Fruit fly (Drosophila melanogaster) whole organism, embryonic: ENCODE results near the gene RpL8.

Experiments
- Abd-B ChIP-seq: fragments of 200-800 bp; sonication (Bioruptor generic); optimal IDR thresholded peaks from 2 replicates; lab custom pipeline; 2018; ENCODE audit warnings: missing biosample characterization, mild to moderate bottlenecking, missing genetic modification characterization, moderate library complexity
- CG1024 ChIP-seq: fragments of 200-800 bp; sonication (Bioruptor generic); IDR thresholded peaks from 2 replicates; pipeline ENCODE4 v1.3.6; 2022; ENCODE audit warnings: missing biosample characterization, missing genetic modification characterization
- CG10979 ChIP-seq: fragments of 200-800 bp; sonication (Bioruptor generic); optimal IDR thresholded peaks from 2 replicates; lab custom pipeline; 2018; ENCODE audit warnings: missing biosample characterization, mild to moderate bottlenecking, missing genetic modification characterization, moderate library complexity
- CG12071 ChIP-seq: fragments of 200-800 bp; sonication (Bioruptor generic); optimal IDR thresholded peaks from 3 replicates; lab custom pipeline; 2018; ENCODE audit warnings: missing biosample characterization, mild to moderate bottlenecking, missing genetic modification characterization
- CG12155 ChIP-seq: fragments of 200-800 bp; sonication (Bioruptor generic); optimal IDR thresholded peaks from 3 replicates; lab custom pipeline; 2016; ENCODE audit warnings: missing biosample characterization, missing genetic modification characterization
- CG12299 ChIP-seq: fragments of 200-800 bp; sonication (Bioruptor generic); optimal IDR thresholded peaks from 2 replicates; lab custom pipeline; 2018; ENCODE audit warnings: missing biosample characterization, mild to moderate bottlenecking, missing genetic modification characterization
- CG12391 ChIP-seq: fragments of 200-800 bp; sonication (Bioruptor generic); optimal IDR thresholded peaks from 3 replicates; lab custom pipeline; 2018; ENCODE audit warnings: missing biosample characterization, mild to moderate bottlenecking, missing genetic modification characterization, moderate library complexity
- CG13296 ChIP-seq: fragments of 200-800 bp; sonication (Bioruptor generic); optimal IDR thresholded peaks from 3 replicates; lab custom pipeline; 2018; ENCODE audit warnings: missing biosample characterization, mild to moderate bottlenecking, missing genetic modification characterization
- CG14441 ChIP-seq: fragments of 200-800 bp; sonication (Bioruptor generic); IDR thresholded peaks from 2 replicates; pipeline ENCODE4 v1.3.6; 2022; ENCODE audit warnings: missing biosample characterization, missing genetic modification characterization
- CG14860 ChIP-seq: fragments of 200-800 bp; sonication (Bioruptor generic); IDR thresholded peaks from 3 replicates; pipeline ENCODE4 v1.3.6; 2022; ENCODE audit warnings: missing biosample characterization, missing genetic modification characterization; ENCODE audit not compliant: partially characterized antibody
- CG14965 ChIP-seq: fragments of 200-800 bp; sonication (Bioruptor generic); optimal IDR thresholded peaks from 2 replicates; lab custom pipeline; 2016; ENCODE audit warnings: missing biosample characterization, missing genetic modification characterization, borderline replicate concordance
- CG15269 ChIP-seq: fragments of 200-800 bp; sonication (Bioruptor generic); optimal IDR thresholded peaks from 2 replicates; lab custom pipeline; 2018; ENCODE audit warnings: missing biosample characterization, mild to moderate bottlenecking, missing genetic modification characterization, moderate library complexity
- CG16815 ChIP-seq: fragments of 200-800 bp; sonication (Bioruptor generic); optimal IDR thresholded peaks from 3 replicates; lab custom pipeline; 2017; ENCODE audit warnings: missing biosample characterization, mild to moderate bottlenecking, missing genetic modification characterization
- CG17802 ChIP-seq: fragments of 200-800 bp; sonication (Bioruptor generic); optimal IDR thresholded peaks from 2 replicates; lab custom pipeline; 2018; ENCODE audit warnings: missing biosample characterization, mild to moderate bottlenecking, missing genetic modification characterization, moderate library complexity
- CG18011 ChIP-seq: fragments of 200-800 bp; sonication (Bioruptor generic); optimal IDR thresholded peaks from 2 replicates; lab custom pipeline; 2017; ENCODE audit warnings: missing biosample characterization, missing genetic modification characterization, mild to moderate bottlenecking, moderate library complexity, missing genotype
- CG2116 ChIP-seq: fragments of 200-800 bp; sonication (Bioruptor generic); optimal IDR thresholded peaks from 3 replicates; lab custom pipeline; 2018; ENCODE audit warnings: missing biosample characterization, mild to moderate bottlenecking, missing genetic modification characterization
- CG31388 ChIP-seq: fragments of 200-800 bp; sonication (Bioruptor generic); optimal IDR thresholded peaks from 2 replicates; lab custom pipeline; 2016; ENCODE audit warnings: missing biosample characterization, missing genetic modification characterization
- CG31441 ChIP-seq: fragments of 200-800 bp; sonication (Bioruptor generic); IDR thresholded peaks from 2 replicates; pipeline ENCODE4 v1.3.6; 2022; ENCODE audit warnings: missing biosample characterization, missing genetic modification characterization
- CG32532 ChIP-seq: fragments of 200-800 bp; sonication (Bioruptor generic); IDR thresholded peaks from 2 replicates; pipeline ENCODE4 v1.3.6; 2022; ENCODE audit warnings: missing biosample characterization, missing genetic modification characterization
- CG33213 ChIP-seq: fragments of 200-800 bp; sonication (Bioruptor generic); optimal IDR thresholded peaks from 3 replicates; lab custom pipeline; 2016; ENCODE audit warnings: missing biosample characterization, missing genetic modification characterization
- CG4707 ChIP-seq: fragments of 200-800 bp; sonication (Bioruptor generic); optimal IDR thresholded peaks from 2 replicates; lab custom pipeline; 2018; ENCODE audit warnings: missing biosample characterization, mild to moderate bottlenecking, missing genetic modification characterization, moderate library complexity
- CG4730 ChIP-seq: fragments of 200-800 bp; sonication (Bioruptor generic); IDR thresholded peaks from 2 replicates; pipeline ENCODE4 v1.3.6; 2022; ENCODE audit warnings: missing biosample characterization, missing genetic modification characterization
- CG6272 ChIP-seq: fragments of 200-800 bp; sonication (Bioruptor generic); IDR thresholded peaks from 2 replicates; pipeline ENCODE4 v1.3.6; 2022; ENCODE audit warnings: missing biosample characterization, missing genetic modification characterization
- CG6791 ChIP-seq: fragments of 200-800 bp; sonication (Bioruptor generic); IDR thresholded peaks from 3 replicates; pipeline ENCODE4 v1.3.6; 2022; ENCODE audit warnings: missing biosample characterization, missing genetic modification characterization; ENCODE audit not compliant: partially characterized antibody
- CG7556 ChIP-seq: fragments of 200-800 bp; sonication (Bioruptor generic); optimal IDR thresholded peaks from 2 replicates; lab custom pipeline; 2017; ENCODE audit warnings: missing biosample characterization, mild to moderate bottlenecking, missing genetic modification characterization
- CG8281 ChIP-seq: fragments of 200-800 bp; sonication (Bioruptor generic); optimal IDR thresholded peaks from 2 replicates; lab custom pipeline; 2018; ENCODE audit warnings: missing biosample characterization, mild to moderate bottlenecking, missing genetic modification characterization, moderate library complexity
- CG9727 ChIP-seq: fragments of 200-800 bp; sonication (Bioruptor generic); optimal IDR thresholded peaks from 3 replicates; lab custom pipeline; 2017; ENCODE audit warnings: missing biosample characterization, mild to moderate bottlenecking, missing genetic modification characterization
- CHES-1-like ChIP-seq: fragments of 200-800 bp; sonication (Bioruptor generic); optimal IDR thresholded peaks from 2 replicates; lab custom pipeline; 2016; ENCODE audit warnings: missing biosample characterization, missing genetic modification characterization
- Hmx ChIP-seq: fragments of 200-800 bp; sonication (Bioruptor generic); optimal IDR thresholded peaks from 2 replicates; lab custom pipeline; 2016; ENCODE audit warnings: missing biosample characterization, missing genetic modification characterization
- Lhr ChIP-seq: fragments of 200-800 bp; sonication (Bioruptor generic); optimal IDR thresholded peaks from 3 replicates; lab custom pipeline; 2017; ENCODE audit warnings: mild to moderate bottlenecking, missing biosample characterization, missing genetic modification reagents, missing genetic modification characterization
- MESR4 ChIP-seq: fragments of 200-800 bp; sonication (Bioruptor generic); optimal IDR thresholded peaks from 2 replicates; lab custom pipeline; 2018; ENCODE audit warnings: missing biosample characterization, mild to moderate bottlenecking, missing genetic modification characterization, moderate library complexity
- Max ChIP-seq: fragments of 200-800 bp; sonication (Bioruptor generic); optimal IDR thresholded peaks from 2 replicates; lab custom pipeline; 2016; ENCODE audit warnings: missing biosample characterization, mild to moderate bottlenecking, missing genetic modification characterization
- Mrtf ChIP-seq: fragments of 200-800 bp; sonication (Bioruptor generic); IDR thresholded peaks from 3 replicates; pipeline ENCODE4 v1.3.6; 2022; ENCODE audit warnings: missing biosample characterization, missing genetic modification characterization
- Tbp ChIP-seq: fragments of >200 bp; optimal IDR thresholded peaks from 2 replicates; lab custom pipeline; 2018; ENCODE audit warnings: missing biosample characterization, missing genetic modification characterization
- abd-A ChIP-seq: fragments of 200-800 bp; sonication (Bioruptor generic); optimal IDR thresholded peaks from 3 replicates; lab custom pipeline; 2019; ENCODE audit warnings: missing biosample characterization, mild to moderate bottlenecking, missing genetic modification characterization, moderate library complexity
- ac ChIP-seq: fragments of 200-800 bp; sonication (Bioruptor generic); optimal IDR thresholded peaks from 3 replicates; lab custom pipeline; 2017; ENCODE audit warnings: missing biosample characterization, mild to moderate bottlenecking, missing genetic modification characterization
- ap ChIP-seq: fragments of 200-800 bp; sonication (Bioruptor generic); IDR thresholded peaks from 2 replicates; pipeline ENCODE4 v1.3.6; 2022; ENCODE audit warnings: missing biosample characterization, missing genetic modification characterization
- crc ChIP-seq: fragments of 200-800 bp; sonication (Bioruptor generic); optimal IDR thresholded peaks from 2 replicates; lab custom pipeline; 2016; ENCODE audit warnings: missing biosample characterization, missing genetic modification characterization
- disco-r ChIP-seq: fragments of 200-800 bp; sonication (Bioruptor generic); optimal IDR thresholded peaks from 2 replicates; lab custom pipeline; 2016; ENCODE audit warnings: missing biosample characterization, missing genetic modification characterization
- gfzf ChIP-seq: fragments of 200-800 bp; sonication (Bioruptor generic); optimal IDR thresholded peaks from 2 replicates; lab custom pipeline; 2016; ENCODE audit warnings: missing biosample characterization, mild to moderate bottlenecking, missing genetic modification characterization, moderate library complexity
- hth ChIP-seq: fragments of >200 bp; optimal IDR thresholded peaks from 2 replicates; lab custom pipeline; 2017; ENCODE audit warnings: inconsistent platforms
- lab ChIP-seq: fragments of 200-800 bp; sonication (Bioruptor generic); optimal IDR thresholded peaks from 3 replicates; lab custom pipeline; 2017; ENCODE audit warnings: missing biosample characterization, missing genetic modification characterization, mild to moderate bottlenecking, moderate library complexity, missing genetic modification reagents
- luna ChIP-seq: fragments of 200-800 bp; sonication (Bioruptor generic); optimal IDR thresholded peaks from 2 replicates; lab custom pipeline; 2016; ENCODE audit warnings: missing biosample characterization, missing genetic modification characterization
- nerfin-2 ChIP-seq: fragments of 200-800 bp; sonication (Bioruptor generic); IDR thresholded peaks from 2 replicates; pipeline ENCODE4 v1.3.6; 2022; ENCODE audit warnings: missing biosample characterization, missing genetic modification characterization; ENCODE audit not compliant: partially characterized antibody
- org-1 ChIP-seq: fragments of 200-800 bp; sonication (Bioruptor generic); optimal IDR thresholded peaks from 2 replicates; lab custom pipeline; 2017; ENCODE audit warnings: missing biosample characterization, missing genetic modification characterization
- psq ChIP-seq: fragments of 200-800 bp; sonication (Bioruptor generic); optimal IDR thresholded peaks from 2 replicates; lab custom pipeline; 2017; ENCODE audit warnings: missing biosample characterization, missing genetic modification characterization
- sqz ChIP-seq: fragments of 200-800 bp; sonication (Bioruptor generic); optimal IDR thresholded peaks from 3 replicates; lab custom pipeline; 2018; ENCODE audit warnings: missing biosample characterization, mild to moderate bottlenecking, missing genetic modification characterization
- ssp ChIP-seq: fragments of 200-800 bp; sonication (Bioruptor generic); IDR thresholded peaks from 2 replicates; pipeline ENCODE4 v1.3.6; 2022; ENCODE audit warnings: missing biosample characterization, missing genetic modification characterization
- wor ChIP-seq: fragments of 200-800 bp; sonication (Bioruptor generic); IDR thresholded peaks from 2 replicates; pipeline ENCODE4 v1.3.6; 2022; ENCODE audit warnings: missing biosample characterization, missing genetic modification characterization

Gene RpL8

DNA sequence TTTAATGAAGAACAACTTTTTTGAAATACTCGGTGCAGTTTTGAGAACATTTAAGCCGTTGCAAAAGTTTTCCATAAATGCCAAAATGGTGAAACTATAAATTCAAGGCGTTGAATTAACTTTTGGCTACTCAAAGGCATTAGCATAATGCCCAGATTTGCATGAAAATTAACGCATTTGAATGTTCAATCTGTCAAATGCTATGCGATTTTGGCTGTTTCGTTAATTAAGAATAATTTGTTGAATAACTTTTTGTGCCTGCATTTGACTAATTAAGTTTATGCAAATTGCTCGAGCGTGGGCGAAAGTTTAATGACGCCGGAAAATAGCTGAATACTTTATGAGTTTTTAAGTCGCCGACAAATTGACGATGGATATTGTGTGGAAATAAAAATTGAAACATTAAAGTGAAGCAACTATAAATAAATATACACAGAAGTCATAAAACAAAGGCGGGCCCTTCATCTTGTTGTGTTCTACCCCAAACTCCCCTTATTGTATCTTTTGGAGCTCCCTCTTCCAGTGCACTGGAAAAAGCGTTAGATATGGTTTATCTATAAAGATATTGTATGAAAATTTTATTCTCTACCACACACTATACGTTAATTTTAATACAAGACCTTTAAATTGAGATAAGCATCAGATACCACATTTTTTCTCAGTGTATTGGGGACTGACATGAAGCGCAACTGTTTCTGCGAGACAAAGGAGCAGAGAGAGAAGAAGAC is 35.0 kb upstream of the RpL8 start (continued):
- peak; percentile 14 for TF ChIP-seq CG18011 (GFP tag; lab: Kevin White, UChicago)
- TF ChIP-seq wor (GFP tag; lab: Robert Waterston, UW) = 0 out of 2 replicates have a peak, but pooled peaks have one; percentile 37
- peak; percentile 36 for TF ChIP-seq Abd-B (GFP tag; lab: Kevin White, UChicago)
- TF ChIP-seq CG1024 (GFP tag; lab: Robert Waterston, UW) = peak; percentile 47; the same call in 1 of the 2 replicates
- TF ChIP-seq CG9727 = peak; percentile 78
- peak; percentile 5 for TF ChIP-seq sqz (GFP tag; lab: Kevin White, UChicago)
- TF ChIP-seq org-1 (GFP tag; lab: Kevin White, UChicago) = peak; percentile 38
- TF ChIP-seq CG6791 (GFP tag; lab: Robert Waterston, UW) = no peak
- TF ChIP-seq CG7556 (GFP tag; lab: Kevin White, UChicago) = peak; percentile 70
- peak; percentile 73 for TF ChIP-seq lab (GFP tag; lab: Kevin White, UChicago)
- no peak for TF ChIP-seq gfzf (GFP tag; lab: Kevin White, UChicago)
- TF ChIP-seq crc (GFP tag; lab: Kevin White, UChicago) = no peak
- TF ChIP-seq Mrtf = no peak
- TF ChIP-seq CG4707 = peak; percentile 69
- peak; percentile 40 for TF ChIP-seq Max (GFP tag; lab: Kevin White, UChicago)
- TF ChIP-seq CG16815 = peak; percentile 48
- no peak for TF ChIP-seq CG14441 (GFP tag; lab: Robert Waterston, UW)
- TF ChIP-seq CG4730 (GFP tag; lab: Robert Waterston, UW) = 0 out of 2 replicates have a peak, but pooled peaks have one; percentile 38
- TF ChIP-seq CHES-1-like = peak; percentile 34
- TF ChIP-seq CG31388 = peak; percentile 2
- no peak for TF ChIP-seq CG14965 (GFP tag; lab: Kevin White, UChicago)
- peak; percentile 9 for TF ChIP-seq Hmx
- no peak for TF ChIP-seq CG6272 (GFP tag; lab: Robert Waterston, UW)
- TF ChIP-seq MESR4 (GFP tag; lab: Kevin White, UChicago) = no peak
- no peak for TF ChIP-seq ssp (GFP tag; lab: Robert Waterston, UW)
- TF ChIP-seq ap (GFP tag; lab: Robert Waterston, UW) = peak; percentile 36; the same call in 1 of the 2 replicates
- TF ChIP-seq CG31441 = peak; percentile 83; the same call in 1 of the 2 replicates
- no peak for TF ChIP-seq hth (lab: Kevin White, UChicago)
- TF ChIP-seq disco-r (GFP tag; lab: Kevin White, UChicago) = peak; percentile 11
- TF ChIP-seq Tbp = no peak
- peak; percentile 20 for TF ChIP-seq CG8281 (tag; lab: Kevin White, UChicago)
- TF ChIP-seq CG17802 = peak; percentile 19
- peak; percentile 60 for TF ChIP-seq CG12071 (GFP tag; lab: Kevin White, UChicago)
- no peak for TF ChIP-seq luna
- peak; percentile 55 for TF ChIP-seq CG12155 (GFP tag; lab: Kevin White, UChicago)
- TF ChIP-seq CG32532 (GFP tag; lab: Robert Waterston, UW) = peak; percentile 63
- TF ChIP-seq CG2116 = peak; percentile 18
- peak; percentile 69 for TF ChIP-seq CG15269 (tag; lab: Kevin White, UChicago)
- TF ChIP-seq CG14860 (GFP tag; lab: Robert Waterston, UW) = no peak
- TF ChIP-seq Lhr (GFP tag; lab: Kevin White, UChicago) = no peak
- TF ChIP-seq CG33213 (GFP tag; lab: Kevin White, UChicago) = peak; percentile 46
- peak; percentile 77 for TF ChIP-seq CG12391 (tag; lab: Kevin White, UChicago)
- peak; percentile 0 for TF ChIP-seq CG12299 (tag; lab: Kevin White, UChicago)
- TF ChIP-seq CG10979 (tag; lab: Kevin White, UChicago) = peak; percentile 83
- peak; percentile 45 for TF ChIP-seq ac (GFP tag; lab: Kevin White, UChicago)
- TF ChIP-seq psq (GFP tag; lab: Kevin White, UChicago) = peak; percentile 45
- TF ChIP-seq CG13296 (GFP tag; lab: Kevin White, UChicago) = no peak
- peak; percentile 41 for TF ChIP-seq abd-A (tag; lab: Kevin White, UChicago)
- TF ChIP-seq nerfin-2 (GFP tag; lab: Robert Waterston, UW) = no peak
